Comparison of ENCODE assay signal across 5 worm cellular contexts in the genomic region with DNA sequence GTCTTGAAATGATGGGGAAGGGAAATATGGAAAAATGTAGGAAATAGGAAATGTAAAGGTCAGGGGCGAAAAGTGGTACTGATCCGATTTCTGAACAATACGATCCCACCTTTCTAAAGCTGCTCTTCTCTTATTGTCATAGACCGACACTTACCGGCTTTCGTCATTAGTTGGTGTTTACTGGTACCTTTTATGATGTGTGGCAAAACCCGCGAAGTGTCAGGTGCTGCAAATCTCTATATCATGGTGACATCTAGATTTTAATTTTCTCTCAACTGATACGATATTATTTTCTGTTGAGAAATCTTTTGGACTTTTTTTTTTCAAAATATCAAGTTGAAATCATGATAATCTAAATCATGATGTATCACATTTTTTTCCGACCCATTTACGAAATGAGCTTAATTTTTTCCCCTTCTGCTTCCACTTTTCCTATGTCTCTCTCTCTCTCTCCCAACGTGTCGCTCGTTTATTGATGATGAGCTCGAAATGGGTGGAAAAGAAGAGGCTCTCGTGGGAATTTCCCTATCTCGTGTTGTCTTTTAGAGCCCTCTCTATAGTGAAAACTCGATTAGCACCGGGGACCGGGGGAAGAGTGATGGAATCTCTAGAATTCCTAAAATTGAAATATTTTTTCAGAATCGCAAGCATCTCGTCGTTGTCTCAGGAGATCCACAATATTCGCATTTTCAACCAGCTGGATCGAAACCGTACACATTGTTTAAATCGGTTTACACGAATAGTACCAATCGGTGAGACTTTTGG.
TF ChIP-seq lines count a peak whose summit lies in the region.

No protein-coding gene starts in this region.

TF ChIP-seq in whole organism, L1 larva, 84 proteins besides CTCF, POLR2A, EP300 and RAD21 (continues in another document):
- TF ChIP-seq aha-1 (tag; optimal IDR thresholded peaks at IDR 0.05; lab: Kevin White, UChicago) (no peak), C16A3.4 (tag; optimal IDR thresholded peaks at IDR 0.05; lab: Kevin White, UChicago) (no peak), mab-9 (GFP tag; IDR thresholded peaks at IDR 0.05; lab: Robert Waterston, UW) (no peak), mep-1 (tag; optimal IDR thresholded peaks at IDR 0.05; lab: Kevin White, UChicago) (no peak), xbp-1 (tag; optimal IDR thresholded peaks at IDR 0.05; lab: Kevin White, UChicago) (no peak), egl-13 (tag; optimal IDR thresholded peaks at IDR 0.05; lab: Kevin White, UChicago) (no peak), C34B4.2 (tag; optimal IDR thresholded peaks at IDR 0.05; lab: Kevin White, UChicago) (no peak), lin-39 (tag; optimal IDR thresholded peaks at IDR 0.05; lab: Kevin White, UChicago) (no peak), efl-1 (optimal IDR thresholded peaks at IDR 0.05; lab: Kevin White, UChicago) (no peak), efl-1 (GFP tag; optimal IDR thresholded peaks at IDR 0.05 in 1 of 2; lab: Kevin White, UChicago) (peak in 1 of 2 experiments; percentile 55), zip-4 (GFP tag; optimal IDR thresholded peaks at IDR 0.05; lab: Kevin White, UChicago) (no peak), nhr-237 (tag; optimal IDR thresholded peaks at IDR 0.05; lab: Kevin White, UChicago) (no peak), lin-15B (tag; optimal IDR thresholded peaks at IDR 0.05; lab: Kevin White, UChicago) (no peak), nhr-77 (tag; optimal IDR thresholded peaks at IDR 0.05; lab: Kevin White, UChicago) (no peak), lin-14 (GFP tag; optimal IDR thresholded peaks at IDR 0.05; lab: Kevin White, UChicago) (peak; percentile 46), aly-2 (tag; optimal IDR thresholded peaks at IDR 0.05; lab: Kevin White, UChicago) (no peak), snu-23 (GFP tag; optimal IDR thresholded peaks at IDR 0.05; lab: Kevin White, UChicago) (no peak)

TF ChIP-seq in whole organism, L2 larva, 48 proteins besides CTCF, POLR2A, EP300 and RAD21:
- peak; percentile 11 for TF ChIP-seq nhr-129 (tag; optimal IDR thresholded peaks at IDR 0.05; lab: Kevin White, UChicago)
- TF ChIP-seq snpc-4 (tag; optimal IDR thresholded peaks at IDR 0.05; lab: Kevin White, UChicago), result peak; percentile 59
- TF ChIP-seq mab-5 (tag; optimal IDR thresholded peaks at IDR 0.05; lab: Kevin White, UChicago), result no peak
- no peak for TF ChIP-seq ztf-11 (tag; optimal IDR thresholded peaks at IDR 0.05; lab: Kevin White, UChicago)
- TF ChIP-seq aly-2 (tag; optimal IDR thresholded peaks at IDR 0.05; lab: Kevin White, UChicago), result no peak
- no peak for TF ChIP-seq ama-1 (optimal IDR thresholded peaks at IDR 0.05; lab: Kevin White, UChicago)
- no peak for TF ChIP-seq sma-3 (GFP tag; optimal IDR thresholded peaks at IDR 0.05; lab: Kevin White, UChicago)
- no peak for TF ChIP-seq unc-62 (GFP tag; optimal IDR thresholded peaks at IDR 0.05; lab: Kevin White, UChicago)
- TF ChIP-seq ztf-1 (GFP tag; conservative IDR thresholded peaks at IDR 0.05; lab: Robert Waterston, UW), result no peak

TF ChIP-seq in whole organism, L4 larva, 104 proteins besides CTCF, POLR2A, EP300 and RAD21 (continues in another document):
- TF ChIP-seq ctbp-1 (GFP tag; IDR thresholded peaks at IDR 0.05; lab: Robert Waterston, UW), result no peak
- no peak for TF ChIP-seq rbr-2 (tag; optimal IDR thresholded peaks at IDR 0.05; lab: Kevin White, UChicago)
- no peak for TF ChIP-seq lin-1 (GFP tag; IDR thresholded peaks at IDR 0.05; lab: Robert Waterston, UW)
- TF ChIP-seq lin-13 (GFP tag; optimal IDR thresholded peaks at IDR 0.05; lab: Kevin White, UChicago), result no peak
- TF ChIP-seq ztf-7 (tag; optimal IDR thresholded peaks at IDR 0.05; lab: Kevin White, UChicago), result no peak
- TF ChIP-seq F49E8.2 (tag; optimal IDR thresholded peaks at IDR 0.05; lab: Kevin White, UChicago; ENCODE audit: borderline replicate concordance), result no peak
- no peak for TF ChIP-seq ceh-32 (tag; optimal IDR thresholded peaks at IDR 0.05; lab: Kevin White, UChicago; ENCODE audit: poor library complexity)
- TF ChIP-seq cey-2 (tag; optimal IDR thresholded peaks at IDR 0.05; lab: Kevin White, UChicago; ENCODE audit: borderline replicate concordance, insufficient read depth), result no peak
- TF ChIP-seq zfp-2 (tag; optimal IDR thresholded peaks at IDR 0.05; lab: Kevin White, UChicago), result no peak
- no peak for TF ChIP-seq nhr-42 (GFP tag; IDR thresholded peaks at IDR 0.05; lab: Robert Waterston, UW)
- TF ChIP-seq ceh-20 (GFP tag; IDR thresholded peaks at IDR 0.05; lab: Robert Waterston, UW), result 0 out of 2 replicates have a peak, but pooled peaks have one; percentile 16
- TF ChIP-seq Y105C5A.15 (GFP tag; IDR thresholded peaks at IDR 0.05; lab: Robert Waterston, UW), result no peak
- peak; percentile 17 for TF ChIP-seq hlh-30 (tag; optimal IDR thresholded peaks at IDR 0.05; lab: Kevin White, UChicago; ENCODE audit: insufficient read depth)
- TF ChIP-seq unc-62 (GFP tag; optimal IDR thresholded peaks at IDR 0.05 in 1 of 2; lab: Kevin White, UChicago), result peak in 1 of 2 experiments; percentile 60
- no peak for TF ChIP-seq unc-62 (tag; optimal IDR thresholded peaks at IDR 0.05; lab: Kevin White, UChicago)
- no peak for TF ChIP-seq sdz-12 (GFP tag; optimal IDR thresholded peaks at IDR 0.05; lab: Kevin White, UChicago)
- TF ChIP-seq aha-1 (tag; lab: Kevin White, UChicago), result no peak
- TF ChIP-seq nhr-102 (tag; optimal IDR thresholded peaks at IDR 0.05; lab: Kevin White, UChicago), result no peak
- TF ChIP-seq ZK546.5 (tag; optimal IDR thresholded peaks at IDR 0.05; lab: Kevin White, UChicago), result no peak
- TF ChIP-seq madf-5 (GFP tag; IDR thresholded peaks at IDR 0.05; lab: Robert Waterston, UW), result no peak

TF ChIP-seq in whole organism, mixed stage, embryonic, 35 proteins besides CTCF, POLR2A, EP300 and RAD21:
- TF ChIP-seq ztf-11 (tag; optimal IDR thresholded peaks at IDR 0.05; lab: Kevin White, UChicago), result no peak
- no peak for TF ChIP-seq ceh-83 (GFP tag; optimal IDR thresholded peaks at IDR 0.05; lab: Kevin White, UChicago)
- TF ChIP-seq mep-1 (tag; optimal IDR thresholded peaks at IDR 0.05; lab: Kevin White, UChicago), result no peak
- no peak for TF ChIP-seq ceh-43 (GFP tag; optimal IDR thresholded peaks at IDR 0.05; lab: Kevin White, UChicago)
- no peak for TF ChIP-seq lsy-2 (tag; optimal IDR thresholded peaks at IDR 0.05; lab: Kevin White, UChicago)
- TF ChIP-seq M03D4.4 (tag; optimal IDR thresholded peaks at IDR 0.05; lab: Kevin White, UChicago), result no peak
- peak; percentile 68 for TF ChIP-seq ces-1 (GFP tag; optimal IDR thresholded peaks at IDR 0.05; lab: Kevin White, UChicago)

TF ChIP-seq in whole organism, young adult, 124 proteins besides CTCF, POLR2A, EP300 and RAD21:
- TF ChIP-seq snpc-4 (GFP tag; optimal IDR thresholded peaks at IDR 0.05; lab: Kevin White, UChicago), result peak; percentile 19
- peak in 2 of 4 experiments; percentile 44 to 69 for TF ChIP-seq snpc-4 (tag; optimal IDR thresholded peaks at IDR 0.05; lab: Kevin White, UChicago)
- no peak for TF ChIP-seq Y95B8A.8 (GFP tag; IDR thresholded peaks at IDR 0.05; lab: Robert Waterston, UW)
- TF ChIP-seq dpff-1 (tag; optimal IDR thresholded peaks at IDR 0.05; lab: Kevin White, UChicago), result no peak
- TF ChIP-seq lsl-1 (GFP tag; optimal IDR thresholded peaks at IDR 0.05; lab: Kevin White, UChicago), result no peak
- peak; percentile 45 for TF ChIP-seq snpc-1.1 (tag; optimal IDR thresholded peaks at IDR 0.05; lab: Kevin White, UChicago; ENCODE audit: insufficient read depth)
- TF ChIP-seq somi-1 (GFP tag; optimal IDR thresholded peaks at IDR 0.05; lab: Kevin White, UChicago), result no peak
- no peak for TF ChIP-seq ceh-100 (GFP tag; IDR thresholded peaks at IDR 0.05; lab: Robert Waterston, UW)
- no peak for TF ChIP-seq lsy-27 (tag; optimal IDR thresholded peaks at IDR 0.05; lab: Kevin White, UChicago; ENCODE audit: borderline replicate concordance, insufficient read depth)
- no peak for TF ChIP-seq B0035.1 (tag; optimal IDR thresholded peaks at IDR 0.05; lab: Kevin White, UChicago)
- no peak for TF ChIP-seq unc-130 (GFP tag; optimal IDR thresholded peaks at IDR 0.05; lab: Kevin White, UChicago)
- no peak for TF ChIP-seq egrh-3 (GFP tag; IDR thresholded peaks at IDR 0.05; lab: Robert Waterston, UW)
- no peak for TF ChIP-seq ceh-40 (GFP tag; IDR thresholded peaks at IDR 0.05; lab: Robert Waterston, UW)
- no peak for TF ChIP-seq repo-1 (tag; optimal IDR thresholded peaks at IDR 0.05; lab: Kevin White, UChicago)
- TF ChIP-seq attf-5 (GFP tag; optimal IDR thresholded peaks at IDR 0.05; lab: Kevin White, UChicago), result no peak
